Worm (Caenorhabditis elegans) whole organism, mixed stage, embryonic: ENCODE results near the gene lgc-42.

Experiments
- M03D4.4 ChIP-seq: sonication (generic microtip); optimal IDR thresholded peaks from 2 replicates; lab custom pipeline; 2017; ENCODE audit warnings: mild to moderate bottlenecking, missing genetic modification characterization, missing compliant biosample characterization
- bed-3 ChIP-seq: fragments of 200-800 bp; sonication (Bioruptor generic); optimal IDR thresholded peaks from 3 replicates; lab custom pipeline; 2018; ENCODE audit warnings: mild to moderate bottlenecking, missing genetic modification characterization, moderate library complexity, missing compliant biosample characterization
- blmp-1 ChIP-seq: fragments of 150-350 bp; optimal IDR thresholded peaks from 2 replicates; lab custom pipeline; 2014; ENCODE audit warnings: missing biosample characterization, missing genetic modification characterization
- ceh-39 ChIP-seq: fragments of 150-350 bp; optimal IDR thresholded peaks from 2 replicates; lab custom pipeline; 2014; ENCODE audit warnings: missing biosample characterization, missing genetic modification characterization
- ceh-43 ChIP-seq: fragments of 200-800 bp; sonication (Bioruptor generic); optimal IDR thresholded peaks from 2 replicates; lab custom pipeline; 2018; ENCODE audit warnings: mild to moderate bottlenecking, missing genetic modification characterization, moderate library complexity, missing compliant biosample characterization
- ceh-83 ChIP-seq: fragments of 200-800 bp; sonication (Bioruptor generic); optimal IDR thresholded peaks from 2 replicates; lab custom pipeline; 2018; ENCODE audit warnings: mild to moderate bottlenecking, missing genetic modification characterization, missing compliant biosample characterization
- ces-1 ChIP-seq: fragments of 150-350 bp; optimal IDR thresholded peaks from 2 replicates; lab custom pipeline; 2014; ENCODE audit warnings: missing biosample characterization, missing genetic modification reagents, missing genetic modification characterization
- cnd-1 ChIP-seq: fragments of 200-800 bp; sonication (Bioruptor generic); optimal IDR thresholded peaks from 2 replicates; lab custom pipeline; 2018; ENCODE audit warnings: mild to moderate bottlenecking, missing genetic modification characterization, missing compliant biosample characterization
- drap-1 ChIP-seq: fragments of 200-800 bp; sonication (Bioruptor generic); optimal IDR thresholded peaks from 3 replicates; lab custom pipeline; 2018; ENCODE audit warnings: mild to moderate bottlenecking, missing genetic modification characterization, missing compliant biosample characterization
- elt-1 ChIP-seq: sonication (generic microtip); optimal IDR thresholded peaks from 2 replicates; lab custom pipeline; 2017; ENCODE audit warnings: missing genetic modification characterization, mild to moderate bottlenecking, missing compliant biosample characterization, antibody characterized with exemption, moderate library complexity, borderline replicate concordance; ENCODE audit not compliant: insufficient read depth
- elt-3 ChIP-seq: fragments of 150-350 bp; optimal IDR thresholded peaks from 2 replicates; lab custom pipeline; 2014; ENCODE audit warnings: missing biosample characterization, missing genetic modification characterization
- flh-1 ChIP-seq: fragments of 200-800 bp; sonication (Bioruptor generic); optimal IDR thresholded peaks from 2 replicates; lab custom pipeline; 2018; ENCODE audit warnings: mild to moderate bottlenecking, missing genetic modification characterization, moderate library complexity, missing compliant biosample characterization
- ham-2 ChIP-seq: fragments of 200-800 bp; sonication (Bioruptor generic); optimal IDR thresholded peaks from 2 replicates; lab custom pipeline; 2018; ENCODE audit warnings: mild to moderate bottlenecking, missing genetic modification characterization, missing compliant biosample characterization
- hlh-1 ChIP-seq: fragments of 150-350 bp; optimal IDR thresholded peaks from 2 replicates; lab custom pipeline; 2014; ENCODE audit warnings: missing biosample characterization, missing genetic modification reagents, missing genetic modification characterization
- lin-13 ChIP-seq: fragments of 150-350 bp; optimal IDR thresholded peaks from 2 replicates; lab custom pipeline; 2014; ENCODE audit warnings: missing biosample characterization, missing genetic modification characterization
- lin-32 ChIP-seq: fragments of 200-800 bp; sonication (Bioruptor generic); optimal IDR thresholded peaks from 2 replicates; lab custom pipeline; 2018; ENCODE audit warnings: mild to moderate bottlenecking, missing genetic modification characterization, missing compliant biosample characterization
- lsy-2 ChIP-seq: fragments of 150-350 bp; optimal IDR thresholded peaks from 2 replicates; lab custom pipeline; 2014; ENCODE audit warnings: missing biosample characterization, missing genetic modification characterization
- mab-5 ChIP-seq: fragments of 150-350 bp; optimal IDR thresholded peaks from 2 replicates; lab custom pipeline; 2014; ENCODE audit warnings: missing biosample characterization, missing genetic modification characterization
- mep-1 ChIP-seq: fragments of 150-350 bp; optimal IDR thresholded peaks from 2 replicates; lab custom pipeline; 2017; ENCODE audit warnings: missing biosample characterization, missing genetic modification reagents, missing genetic modification characterization, inconsistent platforms
- mls-2 ChIP-seq: sonication (generic microtip); optimal IDR thresholded peaks from 2 replicates; lab custom pipeline; 2016; ENCODE audit warnings: mild to moderate bottlenecking, missing genetic modification characterization, moderate library complexity, missing compliant biosample characterization
- nhr-12 ChIP-seq: fragments of 150-350 bp; optimal IDR thresholded peaks from 2 replicates; lab custom pipeline; 2014; ENCODE audit warnings: missing biosample characterization, missing genetic modification characterization
- nhr-2 ChIP-seq: fragments of 150-350 bp; optimal IDR thresholded peaks from 2 replicates; lab custom pipeline; 2014; ENCODE audit warnings: missing biosample characterization, missing genetic modification characterization
- nhr-237 ChIP-seq: fragments of 150-350 bp; optimal IDR thresholded peaks from 2 replicates; lab custom pipeline; 2014; ENCODE audit warnings: missing biosample characterization, missing genetic modification characterization
- nhr-28 ChIP-seq: fragments of 150-350 bp; optimal IDR thresholded peaks from 2 replicates; lab custom pipeline; 2014; ENCODE audit warnings: missing biosample characterization, missing genetic modification characterization
- nhr-76 ChIP-seq: sonication (generic microtip); optimal IDR thresholded peaks from 2 replicates; lab custom pipeline; 2017; ENCODE audit warnings: missing biosample characterization, missing genetic modification characterization
- pha-4 ChIP-seq: fragments of 150-350 bp; optimal IDR thresholded peaks from 2 replicates; lab custom pipeline; 2018; ENCODE audit warnings: missing biosample characterization, missing genetic modification reagents, missing genetic modification characterization
- sem-2 ChIP-seq: fragments of 200-800 bp; sonication (Bioruptor generic); optimal IDR thresholded peaks from 2 replicates; lab custom pipeline; 2018; ENCODE audit warnings: mild to moderate bottlenecking, missing genetic modification characterization, missing compliant biosample characterization
- snpc-4 ChIP-seq: fragments of 150-350 bp; optimal IDR thresholded peaks from 2 replicates; lab custom pipeline; 2014; ENCODE audit warnings: missing biosample characterization, missing genetic modification characterization
- sptf-1 ChIP-seq: sonication (generic microtip); optimal IDR thresholded peaks from 2 replicates; lab custom pipeline; 2017; ENCODE audit warnings: mild to moderate bottlenecking, missing genetic modification characterization, moderate library complexity, missing compliant biosample characterization
- tbx-8 ChIP-seq: fragments of 200-800 bp; sonication (Bioruptor generic); optimal IDR thresholded peaks from 2 replicates; lab custom pipeline; 2018; ENCODE audit warnings: mild to moderate bottlenecking, missing genetic modification characterization, moderate library complexity, missing compliant biosample characterization
- unc-120 ChIP-seq: sonication (generic microtip); optimal IDR thresholded peaks from 2 replicates; lab custom pipeline; 2017; ENCODE audit warnings: missing genetic modification characterization, missing compliant biosample characterization; ENCODE audit not compliant: poor library complexity, severe bottlenecking
- unc-39 ChIP-seq: fragments of 150-350 bp; optimal IDR thresholded peaks from 2 replicates; lab custom pipeline; 2014; ENCODE audit warnings: missing biosample characterization, missing genetic modification characterization
- unc-62 ChIP-seq: fragments of 150-350 bp; optimal IDR thresholded peaks from 2 replicates; lab custom pipeline; 2014; ENCODE audit warnings: missing biosample characterization, missing genetic modification reagents, missing genetic modification characterization
- zip-8 ChIP-seq: fragments of 150-350 bp; optimal IDR thresholded peaks from 2 replicates; lab custom pipeline; 2014; ENCODE audit warnings: missing biosample characterization, missing genetic modification characterization
- ztf-11 ChIP-seq: fragments of 150-350 bp; optimal IDR thresholded peaks from 2 replicates; lab custom pipeline; 2014; ENCODE audit warnings: missing biosample characterization, missing genetic modification characterization

Gene lgc-42

ce11 chrIII:1997569-1997968, at the start of gene lgc-42:
TSS of gene lgc-42 (plus strand) at chrIII:1997869.
- TF ChIP-seq elt-3 (tag; lab: Kevin White, UChicago) (no peak), nhr-76 (no peak), pha-4 (tag; lab: Kevin White, UChicago) (no peak), ham-2 (GFP tag; lab: Kevin White, UChicago) (no peak), flh-1 (GFP tag; lab: Kevin White, UChicago) (no peak)

- TF ChIP-seq unc-39 (no peak), ztf-11 (tag; lab: Kevin White, UChicago) (no peak), nhr-76 (no peak), nhr-237 (no peak), lin-13 (tag; lab: Kevin White, UChicago) (no peak), nhr-12 (no peak), elt-1 (tag; lab: Kevin White, UChicago) (no peak), ces-1 (GFP tag; lab: Kevin White, UChicago) (no peak), sptf-1 (tag; lab: Kevin White, UChicago) (no peak), pha-4 (tag; lab: Kevin White, UChicago) (no peak), bed-3 (GFP tag; lab: Kevin White, UChicago) (no peak), snpc-4 (no peak), zip-8 (tag; lab: Kevin White, UChicago) (no peak), ham-2 (GFP tag; lab: Kevin White, UChicago) (no peak), ceh-43 (no peak), blmp-1 (no peak), nhr-28 (tag; lab: Kevin White, UChicago) (no peak), nhr-2 (tag; lab: Kevin White, UChicago) (no peak), flh-1 (GFP tag; lab: Kevin White, UChicago) (no peak)
Observed at ce11 chrIII:1949362-1949761, 48.3 kb upstream of the lgc-42 start.

ce11 chrIII:1950236-1950635, 47.4 kb upstream of the lgc-42 start, which contains the start of the genes polh-1 and rps-22:
TSS of gene polh-1 (minus strand) at chrIII:1950269.
TSS of gene rps-22 (plus strand) at chrIII:1950535.
- TF ChIP-seq unc-62 (peak; percentile 53), zip-8 (tag; lab: Kevin White, UChicago) (no peak), mep-1 (tag; lab: Kevin White, UChicago) (peak; percentile 98), tbx-8 (GFP tag; lab: Kevin White, UChicago) (no peak), elt-3 (tag; lab: Kevin White, UChicago) (peak; percentile 19), lsy-2 (peak; percentile 90), pha-4 (tag; lab: Kevin White, UChicago) (peak; percentile 94), ceh-39 (peak; percentile 81), hlh-1 (tag; lab: Kevin White, UChicago) (peak; percentile 77), bed-3 (GFP tag; lab: Kevin White, UChicago) (no peak), drap-1 (GFP tag; lab: Kevin White, UChicago) (peak; percentile 16), ham-2 (GFP tag; lab: Kevin White, UChicago) (no peak), nhr-12 (no peak), snpc-4 (no peak), ces-1 (GFP tag; lab: Kevin White, UChicago) (peak; percentile 85), nhr-237 (peak; percentile 90), ceh-83 (peak; percentile 52), sptf-1 (tag; lab: Kevin White, UChicago) (peak; percentile 75), cnd-1 (peak; percentile 23), ceh-43 (no peak), lin-13 (tag; lab: Kevin White, UChicago) (peak; percentile 97), mls-2 (tag; lab: Kevin White, UChicago) (no peak), elt-1 (tag; lab: Kevin White, UChicago) (no peak), nhr-28 (tag; lab: Kevin White, UChicago) (no peak), M03D4.4 (tag; lab: Kevin White, UChicago) (peak; percentile 33), unc-39 (no peak), unc-120 (tag; lab: Kevin White, UChicago) (no peak), blmp-1 (no peak), nhr-2 (tag; lab: Kevin White, UChicago) (peak; percentile 23), ztf-11 (tag; lab: Kevin White, UChicago) (no peak), flh-1 (GFP tag; lab: Kevin White, UChicago) (no peak), sem-2 (GFP tag; lab: Kevin White, UChicago) (no peak), lin-32 (GFP tag; lab: Kevin White, UChicago) (no peak), nhr-76 (no peak), mab-5 (tag; lab: Kevin White, UChicago) (peak; percentile 49)
